Fruit fly (Drosophila melanogaster): Measurements from ENCODE around the gene Elo68beta.

Gene Elo68beta

dm6 chr3L:11074043-11074853 lies 27.2 kb downstream of the Elo68beta start, which contains the start of the genes Pfdn2 and Noc1 (continued):
- no peak for TF ChIP-seq CG2202 (tag; optimal IDR thresholded peaks at IDR 0.05)
- no peak for TF ChIP-seq nom (GFP tag; optimal IDR thresholded peaks at IDR 0.05)
- no peak for TF ChIP-seq chinmo (GFP tag; IDR thresholded peaks at IDR 0.05; ENCODE audit: partially characterized antibody)
- TF ChIP-seq CG14441 (GFP tag; IDR thresholded peaks at IDR 0.05), result no peak; the same call in 1 of the 2 replicates
- no peak for TF ChIP-seq repo (GFP tag; optimal IDR thresholded peaks at IDR 0.05)
- no peak for TF ChIP-seq CG8765 (GFP tag; IDR thresholded peaks at IDR 0.05)
- TF ChIP-seq Mes4 (GFP tag; optimal IDR thresholded peaks at IDR 0.05), result no peak
- TF ChIP-seq lola (GFP tag; optimal IDR thresholded peaks at IDR 0.05), result peak in 1 of 3 experiments; percentile 61
- no peak for TF ChIP-seq CG31365 (tag; optimal IDR thresholded peaks at IDR 0.05)
- TF ChIP-seq Dll (GFP tag; IDR thresholded peaks at IDR 0.05; ENCODE audit: partially characterized antibody), result no peak
- TF ChIP-seq H2.0 (GFP tag; IDR thresholded peaks at IDR 0.05), result no peak
- no peak for TF ChIP-seq hth (optimal IDR thresholded peaks at IDR 0.05)
- TF ChIP-seq CG6813 (GFP tag; optimal IDR thresholded peaks at IDR 0.05), result no peak
- no peak for TF ChIP-seq Abd-B (GFP tag; optimal IDR thresholded peaks at IDR 0.05)
- no peak for TF ChIP-seq Stat92E (GFP tag; optimal IDR thresholded peaks at IDR 0.05)
- TF ChIP-seq mld (GFP tag; IDR thresholded peaks at IDR 0.05; ENCODE audit: partially characterized antibody), result no peak
- 0 out of 2 replicates have a peak, but pooled peaks have one; percentile 9 for TF ChIP-seq danr (GFP tag; IDR thresholded peaks at IDR 0.05)
- TF ChIP-seq Bgb (GFP tag; IDR thresholded peaks at IDR 0.05; ENCODE audit: partially characterized antibody), result no peak; the same call in 1 of the 2 replicates
- TF ChIP-seq Doc2 (GFP tag; IDR thresholded peaks at IDR 0.05), result no peak
- TF ChIP-seq CG9797 (GFP tag; optimal IDR thresholded peaks at IDR 0.05), result peak; percentile 49
- TF ChIP-seq twi (tag; optimal IDR thresholded peaks at IDR 0.05), result peak; percentile 82
- TF ChIP-seq oc (tag; optimal IDR thresholded peaks at IDR 0.05), result no peak
- peak; percentile 3 for TF ChIP-seq CG18619 (GFP tag; optimal IDR thresholded peaks at IDR 0.05)
- peak; percentile 15 for TF ChIP-seq pum (GFP tag; optimal IDR thresholded peaks at IDR 0.05)
- TF ChIP-seq Doc3 (GFP tag; IDR thresholded peaks at IDR 0.05; ENCODE audit: partially characterized antibody), result 0 out of 3 replicates have a peak, but pooled peaks have one; percentile 35
- TF ChIP-seq CG14860 (GFP tag; IDR thresholded peaks at IDR 0.05; ENCODE audit: partially characterized antibody), result no peak
- no peak for TF ChIP-seq Fer2 (tag; optimal IDR thresholded peaks at IDR 0.05)
- TF ChIP-seq CG2199 (GFP tag; IDR thresholded peaks at IDR 0.05), result no peak
- no peak for TF ChIP-seq CG15011 (GFP tag; optimal IDR thresholded peaks at IDR 0.05)
- peak; percentile 60 for TF ChIP-seq CG10267 (tag; optimal IDR thresholded peaks at IDR 0.05)
- TF ChIP-seq CG32772 (GFP tag; IDR thresholded peaks at IDR 0.05), result peak; percentile 55
- TF ChIP-seq CG7372 (GFP tag; IDR thresholded peaks at IDR 0.05), result no peak
- TF ChIP-seq cad (GFP tag; optimal IDR thresholded peaks at IDR 0.05), result no peak
- TF ChIP-seq Xrp1 (GFP tag; IDR thresholded peaks at IDR 0.05), result peak; percentile 48; the same call in 1 of the 2 replicates
- TF ChIP-seq Lhr (GFP tag; optimal IDR thresholded peaks at IDR 0.05), result no peak
- no peak for TF ChIP-seq emc (GFP tag; optimal IDR thresholded peaks at IDR 0.05)
- TF ChIP-seq sens-2 (GFP tag; IDR thresholded peaks at IDR 0.05), result no peak
- TF ChIP-seq sisA (GFP tag; IDR thresholded peaks at IDR 0.05), result peak; percentile 59
- peak; percentile 45 for TF ChIP-seq lilli (GFP tag; optimal IDR thresholded peaks at IDR 0.05)
- no peak for TF ChIP-seq CHES-1-like (GFP tag; optimal IDR thresholded peaks at IDR 0.05)
- no peak for TF ChIP-seq Lim3 (GFP tag; IDR thresholded peaks at IDR 0.05)
- TF ChIP-seq gce (GFP tag; IDR thresholded peaks at IDR 0.05), result no peak
- TF ChIP-seq pan (optimal IDR thresholded peaks at IDR 0.05), result no peak
- peak in 1 of 2 experiments; percentile 61 for TF ChIP-seq pan (GFP tag; optimal IDR thresholded peaks at IDR 0.05 in 1 of 2, IDR thresholded peaks at IDR 0.05 in 1 of 2)
- TF ChIP-seq wor (GFP tag; IDR thresholded peaks at IDR 0.05), result no peak
- peak; percentile 26; the same call in 1 of the 2 replicates for TF ChIP-seq vvl (GFP tag; IDR thresholded peaks at IDR 0.05)
- no peak for TF ChIP-seq CG10321 (GFP tag; IDR thresholded peaks at IDR 0.05)
- TF ChIP-seq YL-1 (GFP tag; optimal IDR thresholded peaks at IDR 0.05), result peak; percentile 33
- TF ChIP-seq Myb (GFP tag; optimal IDR thresholded peaks at IDR 0.05), result no peak
